Fruit fly (Drosophila melanogaster) whole organism, embryonic: ENCODE measurements around the gene mus302.

Experiments used
- CG10366 ChIP-seq: fragments of 200-800 bp; sonication (Bioruptor generic); IDR thresholded peaks from 2 replicates; pipeline ENCODE4 v1.3.6; 2022; ENCODE audit warnings: missing biosample characterization, missing genetic modification characterization
- CG12071 ChIP-seq: fragments of 200-800 bp; sonication (Bioruptor generic); optimal IDR thresholded peaks from 3 replicates; lab custom pipeline; 2018; ENCODE audit warnings: missing biosample characterization, mild to moderate bottlenecking, missing genetic modification characterization
- CG12219 ChIP-seq: fragments of 200-800 bp; sonication (Bioruptor generic); optimal IDR thresholded peaks from 3 replicates; lab custom pipeline; 2018; ENCODE audit warnings: missing biosample characterization, mild to moderate bottlenecking, missing genetic modification characterization
- CG1233 ChIP-seq: fragments of 200-800 bp; sonication (Bioruptor generic); optimal IDR thresholded peaks from 4 replicates; lab custom pipeline; 2018; ENCODE audit warnings: missing biosample characterization, mild to moderate bottlenecking, missing genetic modification characterization
- CG13123 ChIP-seq: fragments of 200-800 bp; sonication (Bioruptor generic); optimal IDR thresholded peaks from 2 replicates; lab custom pipeline; 2016; ENCODE audit warnings: missing biosample characterization, missing genetic modification characterization
- CG16863 ChIP-seq: fragments of 200-800 bp; sonication (Bioruptor generic); optimal IDR thresholded peaks from 3 replicates; lab custom pipeline; 2016; ENCODE audit warnings: missing biosample characterization, missing genetic modification characterization
- CG17359 ChIP-seq: fragments of 200-800 bp; sonication (Bioruptor generic); optimal IDR thresholded peaks from 3 replicates; lab custom pipeline; 2018; ENCODE audit warnings: missing biosample characterization, mild to moderate bottlenecking, missing genetic modification characterization, moderate library complexity
- CG17802 ChIP-seq: fragments of 200-800 bp; sonication (Bioruptor generic); optimal IDR thresholded peaks from 2 replicates; lab custom pipeline; 2018; ENCODE audit warnings: missing biosample characterization, mild to moderate bottlenecking, missing genetic modification characterization, moderate library complexity
- CG18599 ChIP-seq: fragments of 200-800 bp; sonication (Bioruptor generic); optimal IDR thresholded peaks from 3 replicates; lab custom pipeline; 2017; ENCODE audit warnings: missing biosample characterization, missing genetic modification characterization, mild to moderate bottlenecking, moderate library complexity, missing genetic modification reagents
- CG18764 ChIP-seq: fragments of 200-800 bp; sonication (Bioruptor generic); optimal IDR thresholded peaks from 3 replicates; lab custom pipeline; 2016; ENCODE audit warnings: missing biosample characterization, missing genetic modification characterization
- CG2875 ChIP-seq: fragments of 200-800 bp; sonication (Bioruptor generic); optimal IDR thresholded peaks from 2 replicates; lab custom pipeline; 2017; ENCODE audit warnings: missing biosample characterization, mild to moderate bottlenecking, missing genetic modification characterization, missing genetic modification reagents
- CG2889 ChIP-seq: fragments of 200-800 bp; sonication (Bioruptor generic); IDR thresholded peaks from 3 replicates; pipeline ENCODE4 v1.3.6; 2022; ENCODE audit warnings: missing biosample characterization, missing genetic modification characterization
- CG34376 ChIP-seq: fragments of 200-800 bp; sonication (Bioruptor generic); optimal IDR thresholded peaks from 2 replicates; lab custom pipeline; 2018; ENCODE audit warnings: missing biosample characterization, mild to moderate bottlenecking, missing genetic modification characterization
- CG3726 ChIP-seq: fragments of 200-800 bp; sonication (Bioruptor generic); IDR thresholded peaks from 3 replicates; pipeline ENCODE4, ENCODE4 v1.3.6; 2022; ENCODE audit warnings: missing biosample characterization, missing genetic modification characterization
- CG4617 ChIP-seq: fragments of 200-800 bp; sonication (Bioruptor generic); optimal IDR thresholded peaks from 3 replicates; lab custom pipeline; 2016; ENCODE audit warnings: missing biosample characterization, missing genetic modification characterization, borderline replicate concordance
- CG5245 ChIP-seq: fragments of 200-800 bp; sonication (Bioruptor generic); optimal IDR thresholded peaks from 3 replicates; lab custom pipeline; 2016; ENCODE audit warnings: missing biosample characterization, missing genetic modification characterization
- CG5953 ChIP-seq: fragments of 200-800 bp; sonication (Bioruptor generic); IDR thresholded peaks from 2 replicates; pipeline ENCODE4 v1.3.6; 2022; ENCODE audit warnings: missing biosample characterization, missing genetic modification characterization
- CG6254 ChIP-seq: fragments of 200-800 bp; sonication (Bioruptor generic); optimal IDR thresholded peaks from 3 replicates; lab custom pipeline; 2017; ENCODE audit warnings: mild to moderate bottlenecking, missing biosample characterization, missing genetic modification reagents, missing genetic modification characterization
- CG8089 ChIP-seq: fragments of 200-800 bp; sonication (Bioruptor generic); optimal IDR thresholded peaks from 3 replicates; lab custom pipeline; 2016; ENCODE audit warnings: missing biosample characterization, missing genetic modification characterization
- Dad ChIP-seq: fragments of 200-800 bp; sonication (Bioruptor generic); optimal IDR thresholded peaks from 3 replicates; lab custom pipeline; 2016; ENCODE audit warnings: missing biosample characterization, missing genetic modification characterization
- Dip2 ChIP-seq: fragments of 200-800 bp; sonication (Bioruptor generic); IDR thresholded peaks from 2 replicates; pipeline ENCODE4 v1.3.6; 2022; ENCODE audit warnings: missing biosample characterization, missing genetic modification characterization
- Drgx ChIP-seq: fragments of 200-800 bp; sonication (Bioruptor generic); IDR thresholded peaks from 2 replicates; pipeline ENCODE4 v1.3.6; 2022; ENCODE audit warnings: missing biosample characterization, missing genetic modification characterization
- Fer1 ChIP-seq: fragments of 200-800 bp; sonication (Bioruptor generic); optimal IDR thresholded peaks from 2 replicates; lab custom pipeline; 2017; ENCODE audit warnings: missing biosample characterization, mild to moderate bottlenecking, missing genetic modification characterization
- Hr3 ChIP-seq: fragments of 200-800 bp; sonication (Bioruptor generic); optimal IDR thresholded peaks from 3 replicates; lab custom pipeline; 2016; ENCODE audit warnings: missing biosample characterization, missing genetic modification characterization
- Hr51 ChIP-seq, 2 experiments: fragments of 200-800 bp; sonication (Bioruptor generic); optimal IDR thresholded peaks; 2 replicates in 1 of 2; 3 replicates in 1 of 2; lab custom pipeline; 2016 to 2018; ENCODE audit warnings: missing biosample characterization in 2 of 2, missing genetic modification characterization in 2 of 2, mild to moderate bottlenecking in 1 of 2, moderate library complexity in 1 of 2
- Myb ChIP-seq: fragments of 200-800 bp; sonication (Bioruptor generic); optimal IDR thresholded peaks from 2 replicates; lab custom pipeline; 2016; ENCODE audit warnings: missing biosample characterization, missing genetic modification characterization
- Six4 ChIP-seq: fragments of 200-800 bp; sonication (Bioruptor generic); optimal IDR thresholded peaks from 2 replicates; lab custom pipeline; 2016; ENCODE audit warnings: missing biosample characterization, missing genetic modification characterization
- Vsx1 ChIP-seq: fragments of 200-800 bp; sonication (Bioruptor generic); optimal IDR thresholded peaks from 2 replicates; lab custom pipeline; 2017; ENCODE audit warnings: missing biosample characterization, mild to moderate bottlenecking, missing genetic modification characterization, missing genetic modification reagents
- amos ChIP-seq: fragments of 200-800 bp; sonication (Bioruptor generic); IDR thresholded peaks from 2 replicates; pipeline ENCODE4 v1.3.6; 2022; ENCODE audit warnings: missing biosample characterization, missing genetic modification characterization; ENCODE audit not compliant: partially characterized antibody
- ase ChIP-seq: fragments of 200-800 bp; sonication (Bioruptor generic); IDR thresholded peaks from 3 replicates; pipeline ENCODE4 v1.3.6; 2022; ENCODE audit warnings: missing biosample characterization, missing genetic modification characterization
- br ChIP-seq: fragments of >200 bp; optimal IDR thresholded peaks from 2 replicates; lab custom pipeline; 2017
- bsh ChIP-seq, 2 experiments: fragments of 200-800 bp; sonication (Bioruptor generic); optimal IDR thresholded peaks; 2 replicates each; lab custom pipeline; 2017 to 2018; ENCODE audit warnings: mild to moderate bottlenecking in 2 of 2, missing biosample characterization in 2 of 2, missing genetic modification characterization in 2 of 2, moderate library complexity in 1 of 2
- chn ChIP-seq: fragments of 200-800 bp; sonication (Bioruptor generic); optimal IDR thresholded peaks from 2 replicates; lab custom pipeline; 2016; ENCODE audit warnings: missing biosample characterization, missing genetic modification characterization
- croc ChIP-seq: fragments of 200-800 bp; sonication (Bioruptor generic); conservative IDR thresholded peaks from 3 replicates; pipeline ENCODE4 v1.3.6; 2022; ENCODE audit warnings: missing biosample characterization, missing genetic modification characterization
- danr ChIP-seq: fragments of 200-800 bp; sonication (Bioruptor generic); IDR thresholded peaks from 2 replicates; pipeline ENCODE4 v1.3.6; 2022; ENCODE audit warnings: missing biosample characterization, missing genetic modification characterization
- disco-r ChIP-seq: fragments of 200-800 bp; sonication (Bioruptor generic); optimal IDR thresholded peaks from 2 replicates; lab custom pipeline; 2016; ENCODE audit warnings: missing biosample characterization, missing genetic modification characterization
- fd96Cb ChIP-seq: fragments of 200-800 bp; sonication (Bioruptor generic); optimal IDR thresholded peaks from 2 replicates; lab custom pipeline; 2018; ENCODE audit warnings: missing biosample characterization, mild to moderate bottlenecking, missing genetic modification characterization, moderate library complexity
- ftz-f1 ChIP-seq: fragments of 200-800 bp; sonication (Bioruptor generic); optimal IDR thresholded peaks from 2 replicates; lab custom pipeline; 2016; ENCODE audit warnings: missing biosample characterization, missing genetic modification characterization
- grn ChIP-seq: fragments of 200-800 bp; sonication (Bioruptor generic); optimal IDR thresholded peaks from 3 replicates; lab custom pipeline; 2017; ENCODE audit warnings: missing biosample characterization, missing genetic modification characterization
- ham ChIP-seq: fragments of 200-800 bp; sonication (Bioruptor generic); IDR thresholded peaks from 2 replicates; pipeline ENCODE4 v1.3.6; 2022; ENCODE audit warnings: missing biosample characterization, missing genetic modification characterization
- luna ChIP-seq: fragments of 200-800 bp; sonication (Bioruptor generic); optimal IDR thresholded peaks from 2 replicates; lab custom pipeline; 2016; ENCODE audit warnings: missing biosample characterization, missing genetic modification characterization
- repo ChIP-seq: fragments of 200-800 bp; sonication (Bioruptor generic); optimal IDR thresholded peaks from 2 replicates; lab custom pipeline; 2016; ENCODE audit warnings: missing biosample characterization, missing genetic modification characterization
- scrt ChIP-seq: fragments of 200-800 bp; sonication (Bioruptor generic); optimal IDR thresholded peaks from 2 replicates; lab custom pipeline; 2018; ENCODE audit warnings: missing biosample characterization, mild to moderate bottlenecking, missing genetic modification characterization, moderate library complexity
- sd ChIP-seq: fragments of 200-800 bp; sonication (Bioruptor generic); optimal IDR thresholded peaks from 3 replicates; lab custom pipeline; 2018; ENCODE audit warnings: missing biosample characterization, mild to moderate bottlenecking, missing genetic modification characterization, moderate library complexity
- slou ChIP-seq: fragments of 200-800 bp; sonication (Bioruptor generic); optimal IDR thresholded peaks from 3 replicates; lab custom pipeline; 2016; ENCODE audit warnings: missing biosample characterization, missing genetic modification characterization
- stc ChIP-seq: fragments of 200-800 bp; sonication (Bioruptor generic); IDR thresholded peaks from 2 replicates; pipeline ENCODE4 v1.3.6; 2022; ENCODE audit warnings: missing biosample characterization, missing genetic modification characterization
- toy ChIP-seq: fragments of 200-800 bp; sonication (Bioruptor generic); IDR thresholded peaks from 2 replicates; pipeline ENCODE4 v1.3.6; 2022; ENCODE audit warnings: missing biosample characterization, missing genetic modification characterization
- vnd ChIP-seq: fragments of 200-800 bp; sonication (Bioruptor generic); IDR thresholded peaks from 3 replicates; pipeline ENCODE4 v1.3.6; 2022; ENCODE audit warnings: missing biosample characterization, missing genetic modification characterization; ENCODE audit not compliant: partially characterized antibody
- zfh2 ChIP-seq: fragments of 200-800 bp; sonication (Bioruptor generic); optimal IDR thresholded peaks from 2 replicates; lab custom pipeline; 2016; ENCODE audit warnings: missing biosample characterization, missing genetic modification characterization

Gene mus302

dm6 chr3L:16801499-16802452, 22.2 kb upstream of the mus302 start (continued):
- no peak for TF ChIP-seq Dad (GFP tag; lab: Kevin White, UChicago)
- TF ChIP-seq danr (GFP tag; lab: Robert Waterston, UW) = no peak
- peak; percentile 2 for TF ChIP-seq CG4617 (GFP tag; lab: Kevin White, UChicago)
- TF ChIP-seq CG5245 (GFP tag; lab: Kevin White, UChicago) = peak; percentile 53
- TF ChIP-seq CG3726 = 0 out of 3 replicates have a peak, but pooled peaks have one; percentile 52
- peak; percentile 32 for TF ChIP-seq Six4 (GFP tag; lab: Kevin White, UChicago)
- peak; percentile 38 for TF ChIP-seq slou (GFP tag; lab: Kevin White, UChicago)
- TF ChIP-seq chn (GFP tag; lab: Kevin White, UChicago) = peak; percentile 38
- no peak for TF ChIP-seq luna (GFP tag; lab: Kevin White, UChicago)
- TF ChIP-seq amos (GFP tag; lab: Robert Waterston, UW) = no peak
- no peak for TF ChIP-seq ham (GFP tag; lab: Robert Waterston, UW)
- no peak for TF ChIP-seq CG2889 (GFP tag; lab: Robert Waterston, UW)
- TF ChIP-seq Dip2 (GFP tag; lab: Robert Waterston, UW) = no peak
- TF ChIP-seq bsh (GFP tag; optimal IDR thresholded peaks at IDR 0.05; lab: Kevin White, UChicago) = peak in 1 of 2 experiments; percentile 78
- TF ChIP-seq ase (GFP tag; lab: Robert Waterston, UW) = no peak
- peak; percentile 64 for TF ChIP-seq fd96Cb (tag; lab: Kevin White, UChicago)
- no peak for TF ChIP-seq Drgx (GFP tag; lab: Robert Waterston, UW)
- TF ChIP-seq grn = peak; percentile 59
- no peak for TF ChIP-seq repo
- TF ChIP-seq stc (GFP tag; lab: Robert Waterston, UW) = peak; percentile 26; the same call in 1 of the 2 replicates
- TF ChIP-seq ftz-f1 = no peak
- no peak for TF ChIP-seq Vsx1 (GFP tag; lab: Kevin White, UChicago)
- no peak for TF ChIP-seq Myb
- TF ChIP-seq toy (GFP tag; lab: Robert Waterston, UW) = no peak
- peak; percentile 69 for TF ChIP-seq CG17359 (tag; lab: Kevin White, UChicago)
- peak; percentile 17 for TF ChIP-seq CG16863 (GFP tag; lab: Kevin White, UChicago)
- no peak for TF ChIP-seq CG5953 (GFP tag; lab: Robert Waterston, UW)
- TF ChIP-seq CG13123 = no peak
- TF ChIP-seq CG18599 (GFP tag; lab: Kevin White, UChicago) = peak; percentile 65
- TF ChIP-seq vnd (GFP tag; lab: Robert Waterston, UW) = no peak
- peak; percentile 3 for TF ChIP-seq CG34376 (GFP tag; lab: Kevin White, UChicago)
- TF ChIP-seq CG8089 (GFP tag; lab: Kevin White, UChicago) = no peak
- TF ChIP-seq CG18764 = peak; percentile 1
- TF ChIP-seq CG17802 (tag; lab: Kevin White, UChicago) = no peak
- peak; percentile 49 for TF ChIP-seq Hr3 (GFP tag; lab: Kevin White, UChicago)
- no peak for TF ChIP-seq CG12219
- TF ChIP-seq croc = peak; percentile 31; the same call in 1 of the 3 replicates
- TF ChIP-seq disco-r (GFP tag; lab: Kevin White, UChicago) = no peak
- peak in 1 of 2 experiments; percentile 58 for TF ChIP-seq Hr51 (GFP tag; optimal IDR thresholded peaks at IDR 0.05; lab: Kevin White, UChicago)
- TF ChIP-seq CG2875 (GFP tag; lab: Kevin White, UChicago) = peak; percentile 30
- TF ChIP-seq zfh2 = peak; percentile 12
- TF ChIP-seq scrt = no peak
- TF ChIP-seq Fer1 (GFP tag; lab: Kevin White, UChicago) = peak; percentile 40
- TF ChIP-seq CG6254 (GFP tag; lab: Kevin White, UChicago) = peak; percentile 0
- TF ChIP-seq CG12071 (GFP tag; lab: Kevin White, UChicago) = no peak
- no peak for TF ChIP-seq br (lab: Kevin White, UChicago)
- TF ChIP-seq CG1233 (GFP tag; lab: Kevin White, UChicago) = no peak
- no peak for TF ChIP-seq CG10366 (GFP tag; lab: Robert Waterston, UW)
- peak; percentile 83 for TF ChIP-seq sd (tag; lab: Kevin White, UChicago)
